Fruit fly (Drosophila melanogaster) whole organism, adult: ENCODE results near the gene CG4751.

ENCODE experiments used
- CG12768 ChIP-seq: fragments of 200-800 bp; sonication (Bioruptor generic); optimal IDR thresholded peaks from 2 replicates; lab custom pipeline; 2017; ENCODE audit warnings: missing biosample characterization, missing genetic modification characterization, mild to moderate bottlenecking, moderate library complexity, missing genetic modification reagents
- CG7045 ChIP-seq: fragments of 200-800 bp; sonication (Bioruptor generic); optimal IDR thresholded peaks from 2 replicates; lab custom pipeline; 2017; ENCODE audit warnings: missing biosample characterization, mild to moderate bottlenecking, missing genetic modification characterization
- kay ChIP-seq: fragments of 200-800 bp; sonication (Bioruptor generic); peaks from one replicate; lab custom pipeline; 2016; ENCODE audit warnings: missing biosample characterization, missing genetic modification characterization, borderline replicate concordance

DNA sequence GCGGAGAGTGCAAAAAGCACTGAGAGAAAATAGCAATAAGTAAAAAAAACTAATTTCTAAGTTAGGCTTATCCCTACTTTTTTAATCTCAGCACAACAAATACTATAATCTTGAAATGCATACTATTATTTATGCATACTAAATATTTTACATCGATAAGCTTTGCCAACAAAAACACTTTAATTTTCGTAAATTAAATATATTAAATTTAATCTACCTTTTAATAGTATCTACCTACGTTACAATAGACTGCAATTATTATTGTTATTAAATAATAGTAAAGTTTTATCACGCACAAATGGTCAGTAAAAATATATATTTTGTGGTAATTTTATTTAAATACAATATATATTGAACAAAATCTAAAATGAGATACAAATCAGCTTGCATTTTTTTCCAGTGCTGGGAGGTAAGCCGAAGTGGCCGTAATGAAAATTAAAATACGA is 51.6 kb downstream of the CG4751 start:
- no peak for TF ChIP-seq kay (GFP tag; lab: Kevin White, UChicago)
- no peak for TF ChIP-seq CG7045 (GFP tag; lab: Kevin White, UChicago)
- TF ChIP-seq CG12768 (GFP tag; lab: Kevin White, UChicago) = no peak
